Fruit fly (Drosophila melanogaster) whole organism, embryonic: ENCODE results near the gene CG5171.

Experiments used
- Abd-B ChIP-seq: fragments of 200-800 bp; sonication (Bioruptor generic); optimal IDR thresholded peaks from 2 replicates; lab custom pipeline; 2018; ENCODE audit warnings: missing biosample characterization, mild to moderate bottlenecking, missing genetic modification characterization, moderate library complexity
- B-H2 ChIP-seq: fragments of 200-800 bp; sonication (Bioruptor generic); optimal IDR thresholded peaks from 2 replicates; lab custom pipeline; 2018; ENCODE audit warnings: missing biosample characterization, mild to moderate bottlenecking, missing genetic modification characterization
- CG11504 ChIP-seq: fragments of 200-800 bp; sonication (Bioruptor generic); optimal IDR thresholded peaks from 3 replicates; lab custom pipeline; 2019; ENCODE audit warnings: missing biosample characterization, mild to moderate bottlenecking, missing genetic modification characterization, moderate library complexity
- CG1602 ChIP-seq: fragments of 200-800 bp; sonication (Bioruptor generic); optimal IDR thresholded peaks from 3 replicates; lab custom pipeline; 2016; ENCODE audit warnings: missing biosample characterization, missing genetic modification characterization
- CG1603 ChIP-seq: fragments of 200-800 bp; sonication (Bioruptor generic); optimal IDR thresholded peaks from 2 replicates; lab custom pipeline; 2019; ENCODE audit warnings: missing biosample characterization, mild to moderate bottlenecking, missing genetic modification characterization, moderate library complexity
- CG18011 ChIP-seq: fragments of 200-800 bp; sonication (Bioruptor generic); optimal IDR thresholded peaks from 2 replicates; lab custom pipeline; 2017; ENCODE audit warnings: missing biosample characterization, missing genetic modification characterization, mild to moderate bottlenecking, moderate library complexity, missing genotype
- CG32532 ChIP-seq: fragments of 200-800 bp; sonication (Bioruptor generic); IDR thresholded peaks from 2 replicates; pipeline ENCODE4 v1.3.6; 2022; ENCODE audit warnings: missing biosample characterization, missing genetic modification characterization
- CG3995 ChIP-seq: fragments of 200-800 bp; sonication (Bioruptor generic); optimal IDR thresholded peaks from 3 replicates; lab custom pipeline; 2016; ENCODE audit warnings: missing biosample characterization, missing genetic modification characterization
- CG42726 ChIP-seq: fragments of 200-800 bp; sonication (Bioruptor generic); IDR thresholded peaks from 2 replicates; pipeline ENCODE4 v1.3.6; 2022; ENCODE audit warnings: missing biosample characterization, missing genetic modification characterization; ENCODE audit not compliant: partially characterized antibody
- CG6854 ChIP-seq: fragments of 200-800 bp; sonication (Bioruptor generic); optimal IDR thresholded peaks from 3 replicates; lab custom pipeline; 2017; ENCODE audit warnings: missing biosample characterization, mild to moderate bottlenecking, missing genetic modification characterization
- CHES-1-like ChIP-seq: fragments of 200-800 bp; sonication (Bioruptor generic); optimal IDR thresholded peaks from 2 replicates; lab custom pipeline; 2016; ENCODE audit warnings: missing biosample characterization, missing genetic modification characterization
- CoRest ChIP-seq: fragments of 200-800 bp; sonication (Bioruptor generic); optimal IDR thresholded peaks from 3 replicates; lab custom pipeline; 2018; ENCODE audit warnings: missing biosample characterization, mild to moderate bottlenecking, missing genetic modification characterization, moderate library complexity
- Dref ChIP-seq: fragments of 200-800 bp; sonication (Bioruptor generic); IDR thresholded peaks from 2 replicates; pipeline ENCODE4 v1.3.6; 2022; ENCODE audit warnings: missing biosample characterization, missing genetic modification characterization
- E2f1 ChIP-seq: fragments of 200-800 bp; sonication (Bioruptor generic); IDR thresholded peaks from 2 replicates; pipeline ENCODE4 v1.3.6; 2022; ENCODE audit warnings: missing biosample characterization, missing genetic modification characterization
- Ets65A ChIP-seq: fragments of 200-800 bp; sonication (Bioruptor generic); peaks from one replicate; lab custom pipeline; 2016; ENCODE audit warnings: missing biosample characterization, missing genetic modification characterization
- Fer3 ChIP-seq: fragments of 200-800 bp; sonication (Bioruptor generic); optimal IDR thresholded peaks from 2 replicates; lab custom pipeline; 2018; ENCODE audit warnings: missing biosample characterization, mild to moderate bottlenecking, missing genetic modification characterization, moderate library complexity
- HLH4C ChIP-seq: fragments of 200-800 bp; sonication (Bioruptor generic); IDR thresholded peaks from 3 replicates; pipeline ENCODE4 v1.3.6; 2022; ENCODE audit warnings: missing biosample characterization, missing genetic modification characterization; ENCODE audit not compliant: partially characterized antibody
- HmgD ChIP-seq: fragments of 200-800 bp; sonication (Bioruptor generic); optimal IDR thresholded peaks from 3 replicates; lab custom pipeline; 2016; ENCODE audit warnings: missing biosample characterization, missing genetic modification characterization
- Hr51 ChIP-seq, 2 experiments: fragments of 200-800 bp; sonication (Bioruptor generic); optimal IDR thresholded peaks; 2 replicates in 1 of 2; 3 replicates in 1 of 2; lab custom pipeline; 2016 to 2018; ENCODE audit warnings: missing biosample characterization in 2 of 2, missing genetic modification characterization in 2 of 2, mild to moderate bottlenecking in 1 of 2, moderate library complexity in 1 of 2
- Hr78 ChIP-seq, 2 experiments: fragments of 200-800 bp in 1 of 2; fragments of >200 bp in 1 of 2; sonication (Bioruptor generic) in 1 of 2; optimal IDR thresholded peaks; 2 replicates each; lab custom pipeline; 2017 to 2019; ENCODE audit warnings: missing biosample characterization in 2 of 2, missing genetic modification characterization in 2 of 2, mild to moderate bottlenecking in 1 of 2, moderate library complexity in 1 of 2
- Hsf ChIP-seq: fragments of 200-800 bp; sonication (Bioruptor generic); optimal IDR thresholded peaks from 3 replicates; lab custom pipeline; 2016; ENCODE audit warnings: missing biosample characterization, missing genetic modification characterization
- Jarid2 ChIP-seq: fragments of 200-800 bp; sonication (Bioruptor generic); optimal IDR thresholded peaks from 3 replicates; lab custom pipeline; 2017; ENCODE audit warnings: mild to moderate bottlenecking, missing biosample characterization, missing genetic modification reagents, missing genetic modification characterization
- Rx ChIP-seq: fragments of 200-800 bp; sonication (Bioruptor generic); IDR thresholded peaks from 2 replicates; pipeline ENCODE4 v1.3.6; 2022; ENCODE audit warnings: missing biosample characterization, missing genetic modification characterization
- Sox102F ChIP-seq: fragments of 200-800 bp; sonication (Bioruptor generic); optimal IDR thresholded peaks from 2 replicates; lab custom pipeline; 2018; ENCODE audit warnings: missing biosample characterization, mild to moderate bottlenecking, missing genetic modification characterization, moderate library complexity
- Sry-β ChIP-seq: fragments of 200-800 bp; sonication (Bioruptor generic); optimal IDR thresholded peaks from 2 replicates; lab custom pipeline; 2018; ENCODE audit warnings: missing biosample characterization, mild to moderate bottlenecking, missing genetic modification characterization, moderate library complexity
- bab2 ChIP-seq: fragments of 200-800 bp; sonication (Bioruptor generic); optimal IDR thresholded peaks from 2 replicates; lab custom pipeline; 2016; ENCODE audit warnings: missing biosample characterization, missing genetic modification characterization
- bsh ChIP-seq, 2 experiments: fragments of 200-800 bp; sonication (Bioruptor generic); optimal IDR thresholded peaks; 2 replicates each; lab custom pipeline; 2017 to 2018; ENCODE audit warnings: mild to moderate bottlenecking in 2 of 2, missing biosample characterization in 2 of 2, missing genetic modification characterization in 2 of 2, moderate library complexity in 1 of 2
- ci ChIP-seq: fragments of 200-800 bp; sonication (Bioruptor generic); IDR thresholded peaks from 3 replicates; pipeline ENCODE4 v1.3.6; 2022; ENCODE audit warnings: missing biosample characterization, missing genetic modification characterization
- fru ChIP-seq: fragments of >200 bp; optimal IDR thresholded peaks from 2 replicates; lab custom pipeline; 2017
- ftz-f1 ChIP-seq: fragments of 200-800 bp; sonication (Bioruptor generic); optimal IDR thresholded peaks from 2 replicates; lab custom pipeline; 2016; ENCODE audit warnings: missing biosample characterization, missing genetic modification characterization
- hb ChIP-seq: fragments of 200-800 bp; sonication (Bioruptor generic); IDR thresholded peaks from 3 replicates; pipeline ENCODE4 v1.3.6; 2022; ENCODE audit warnings: missing biosample characterization, missing genetic modification characterization; ENCODE audit not compliant: partially characterized antibody
- hbn ChIP-seq: fragments of 200-800 bp; sonication (Bioruptor generic); IDR thresholded peaks from 2 replicates; pipeline ENCODE4 v1.3.6; 2022; ENCODE audit warnings: missing biosample characterization, missing genetic modification characterization; ENCODE audit not compliant: partially characterized antibody
- hkb ChIP-seq, 2 experiments: fragments of 200-800 bp in 1 of 2; fragments of >200 bp in 1 of 2; sonication (Bioruptor generic) in 1 of 2; IDR thresholded peaks in 1 of 2; optimal IDR thresholded peaks in 1 of 2; 2 replicates each; pipeline versions ENCODE4 v1.3.6 to Lab custom; 2017 to 2022; ENCODE audit warnings: missing biosample characterization in 1 of 2, missing genetic modification characterization in 1 of 2
- insv ChIP-seq, 2 experiments: fragments of 200-800 bp; sonication (Bioruptor generic); optimal IDR thresholded peaks; 3 replicates each; lab custom pipeline; 2016 to 2018; ENCODE audit warnings: missing biosample characterization in 2 of 2, missing genetic modification characterization in 2 of 2
- klu ChIP-seq: fragments of 200-800 bp; sonication (Bioruptor generic); IDR thresholded peaks from 2 replicates; pipeline ENCODE4 v1.3.6; 2022; ENCODE audit warnings: missing biosample characterization, missing genetic modification characterization
- knrl ChIP-seq: fragments of 200-800 bp; sonication (Bioruptor generic); IDR thresholded peaks from 3 replicates; pipeline ENCODE4 v1.3.6; 2022; ENCODE audit warnings: missing biosample characterization, missing genetic modification characterization; ENCODE audit not compliant: partially characterized antibody
- ranshi ChIP-seq: fragments of 200-800 bp; sonication (Bioruptor generic); IDR thresholded peaks from 2 replicates; pipeline ENCODE4 v1.3.6; 2022; ENCODE audit warnings: missing biosample characterization, missing genetic modification characterization
- sd ChIP-seq: fragments of 200-800 bp; sonication (Bioruptor generic); optimal IDR thresholded peaks from 3 replicates; lab custom pipeline; 2018; ENCODE audit warnings: missing biosample characterization, mild to moderate bottlenecking, missing genetic modification characterization, moderate library complexity
- sens-2 ChIP-seq: fragments of 200-800 bp; sonication (Bioruptor generic); IDR thresholded peaks from 2 replicates; pipeline ENCODE4 v1.3.6; 2022; ENCODE audit warnings: missing biosample characterization, missing genetic modification characterization
- sima ChIP-seq: fragments of 200-800 bp; sonication (Bioruptor generic); optimal IDR thresholded peaks from 2 replicates; lab custom pipeline; 2016; ENCODE audit warnings: missing biosample characterization, missing genetic modification characterization
- sisA ChIP-seq: fragments of 200-800 bp; sonication (Bioruptor generic); IDR thresholded peaks from 2 replicates; pipeline ENCODE4 v1.3.6; 2022; ENCODE audit warnings: missing biosample characterization, missing genetic modification characterization
- slbo ChIP-seq: fragments of 200-800 bp; sonication (Bioruptor generic); IDR thresholded peaks from 2 replicates; pipeline ENCODE4 v1.3.6; 2022; ENCODE audit warnings: missing biosample characterization, missing genetic modification characterization
- slou ChIP-seq: fragments of 200-800 bp; sonication (Bioruptor generic); optimal IDR thresholded peaks from 3 replicates; lab custom pipeline; 2016; ENCODE audit warnings: missing biosample characterization, missing genetic modification characterization
- so ChIP-seq: fragments of 200-800 bp; sonication (Bioruptor generic); IDR thresholded peaks from 3 replicates; pipeline ENCODE4 v1.3.6; 2022; ENCODE audit warnings: missing biosample characterization, missing genetic modification characterization
- tgo ChIP-seq: fragments of 200-800 bp; sonication (Bioruptor generic); IDR thresholded peaks from 3 replicates; pipeline ENCODE4 v1.3.6; 2022; ENCODE audit warnings: missing biosample characterization, missing genetic modification characterization
- tio ChIP-seq: fragments of 200-800 bp; sonication (Bioruptor generic); optimal IDR thresholded peaks from 2 replicates; lab custom pipeline; 2017; ENCODE audit warnings: missing biosample characterization, missing genetic modification characterization, inconsistent platforms
- vnd ChIP-seq: fragments of 200-800 bp; sonication (Bioruptor generic); IDR thresholded peaks from 3 replicates; pipeline ENCODE4 v1.3.6; 2022; ENCODE audit warnings: missing biosample characterization, missing genetic modification characterization; ENCODE audit not compliant: partially characterized antibody
- yki ChIP-seq: fragments of >200 bp; optimal IDR thresholded peaks from 3 replicates; lab custom pipeline; 2018

The CG5171 gene

dm6 chr2L:7426326-7427066 lies 25.4 kb downstream of the CG5171 start, which contains the start of gene muc (continued):
- TF ChIP-seq Hr51 (GFP tag; optimal IDR thresholded peaks at IDR 0.05; lab: Kevin White, UChicago) = peak in 1 of 2 experiments; percentile 38
- TF ChIP-seq sd (tag; lab: Kevin White, UChicago) = peak; percentile 26
- 0 out of 2 replicates have a peak, but pooled peaks have one; percentile 28 for TF ChIP-seq sisA (GFP tag; lab: Robert Waterston, UW)
- TF ChIP-seq ranshi = peak; percentile 24; the same call in 1 of the 2 replicates
- TF ChIP-seq yki = no peak
- TF ChIP-seq Jarid2 = no peak
- TF ChIP-seq ci (GFP tag; lab: Robert Waterston, UW) = 0 out of 3 replicates have a peak, but pooled peaks have one; percentile 29
- no peak for TF ChIP-seq ftz-f1 (GFP tag; lab: Kevin White, UChicago)
- peak; percentile 60 for TF ChIP-seq CG42726 (GFP tag; lab: Robert Waterston, UW)
- peak; percentile 60; the same call in 1 of the 2 replicates for TF ChIP-seq slbo (GFP tag; lab: Robert Waterston, UW)
- TF ChIP-seq bab2 (GFP tag; lab: Kevin White, UChicago) = peak; percentile 26
- TF ChIP-seq slou (GFP tag; lab: Kevin White, UChicago) = peak; percentile 41
- TF ChIP-seq HmgD (GFP tag; lab: Kevin White, UChicago) = peak; percentile 10
- peak; percentile 42 for TF ChIP-seq tio
- TF ChIP-seq CG18011 = no peak
- no peak for TF ChIP-seq fru (lab: Kevin White, UChicago)
- TF ChIP-seq bsh (GFP tag; optimal IDR thresholded peaks at IDR 0.05; lab: Kevin White, UChicago) = peak in 1 of 2 experiments; percentile 31
- TF ChIP-seq CG3995 (GFP tag; lab: Kevin White, UChicago) = peak; percentile 3
- TF ChIP-seq hbn (GFP tag; lab: Robert Waterston, UW) = peak; percentile 36; the same call in 1 of the 2 replicates
- peak; percentile 2 for TF ChIP-seq Hsf
- TF ChIP-seq Abd-B (GFP tag; lab: Kevin White, UChicago) = peak; percentile 33
- peak; percentile 70 for TF ChIP-seq CG32532 (GFP tag; lab: Robert Waterston, UW)
- no peak for TF ChIP-seq sima (GFP tag; lab: Kevin White, UChicago)
- TF ChIP-seq CHES-1-like (GFP tag; lab: Kevin White, UChicago) = no peak
- TF ChIP-seq vnd = peak; percentile 51; the same call in 1 of the 3 replicates
- peak; percentile 46 for TF ChIP-seq Dref
- peak; percentile 59 for TF ChIP-seq Ets65A (GFP tag; lab: Kevin White, UChicago)
- peak; percentile 71 for TF ChIP-seq knrl (GFP tag; lab: Robert Waterston, UW)
- TF ChIP-seq Sox102F (GFP tag; lab: Kevin White, UChicago) = peak; percentile 33
- peak; percentile 55 for TF ChIP-seq CG11504
- no peak for TF ChIP-seq Rx
- peak; percentile 53 for TF ChIP-seq Sry-β (GFP tag; lab: Kevin White, UChicago)
- peak; percentile 31 for TF ChIP-seq CG1602 (GFP tag; lab: Kevin White, UChicago)
- TF ChIP-seq hkb (optimal IDR thresholded peaks at IDR 0.05; lab: Kevin White, UChicago) = peak; percentile 79
- TF ChIP-seq hkb (GFP tag; IDR thresholded peaks at IDR 0.05; lab: Robert Waterston, UW) = no peak
- peak in 1 of 2 experiments; percentile 16 for TF ChIP-seq Hr78 (GFP tag; optimal IDR thresholded peaks at IDR 0.05; lab: Kevin White, UChicago)
- TF ChIP-seq CG1603 (tag; lab: Kevin White, UChicago) = peak; percentile 70
- peak; percentile 44 for TF ChIP-seq Fer3
- TF ChIP-seq CoRest (tag; lab: Kevin White, UChicago) = peak; percentile 66
- TF ChIP-seq hb (GFP tag; lab: Robert Waterston, UW) = peak; percentile 22; the same call in 1 of the 3 replicates
- TF ChIP-seq klu (GFP tag; lab: Robert Waterston, UW) = no peak
- peak; percentile 33 for TF ChIP-seq B-H2 (GFP tag; lab: Kevin White, UChicago)
- 0 out of 3 replicates have a peak, but pooled peaks have one; percentile 30 for TF ChIP-seq HLH4C (GFP tag; lab: Robert Waterston, UW)
- peak; percentile 52 for TF ChIP-seq tgo (GFP tag; lab: Robert Waterston, UW)
- no peak for TF ChIP-seq sens-2 (GFP tag; lab: Robert Waterston, UW)
- TF ChIP-seq insv (GFP tag; optimal IDR thresholded peaks at IDR 0.05; lab: Kevin White, UChicago) = peak; percentile 52 to 94
- no peak for TF ChIP-seq E2f1 (GFP tag; lab: Robert Waterston, UW)
- TF ChIP-seq so (GFP tag; lab: Robert Waterston, UW) = no peak
- TF ChIP-seq CG6854 (GFP tag; lab: Kevin White, UChicago) = no peak
